Fruit fly (Drosophila melanogaster) whole organism, embryonic: ENCODE data around the gene Stt3B.

Source experiments
- C15 ChIP-seq: fragments of 200-800 bp; sonication (Bioruptor generic); IDR thresholded peaks from 3 replicates; pipeline ENCODE4 v1.3.6; 2022; ENCODE audit warnings: missing biosample characterization, missing genetic modification characterization
- CG10209 ChIP-seq: fragments of 200-800 bp; sonication (Bioruptor generic); optimal IDR thresholded peaks from 3 replicates; lab custom pipeline; 2017; ENCODE audit warnings: missing biosample characterization, mild to moderate bottlenecking, missing genetic modification characterization, missing genetic modification reagents
- CG10321 ChIP-seq: fragments of 200-800 bp; sonication (Bioruptor generic); IDR thresholded peaks from 2 replicates; pipeline ENCODE4 v1.3.6; 2022; ENCODE audit warnings: missing biosample characterization, missing genetic modification characterization
- CG12236 ChIP-seq: fragments of 200-800 bp; sonication (Bioruptor generic); optimal IDR thresholded peaks from 2 replicates; lab custom pipeline; 2016; ENCODE audit warnings: missing biosample characterization, missing genetic modification characterization
- CG13775 ChIP-seq: fragments of 200-800 bp; sonication (Bioruptor generic); optimal IDR thresholded peaks from 3 replicates; lab custom pipeline; 2017; ENCODE audit warnings: missing biosample characterization, mild to moderate bottlenecking, missing genetic modification characterization
- CG14860 ChIP-seq: fragments of 200-800 bp; sonication (Bioruptor generic); IDR thresholded peaks from 3 replicates; pipeline ENCODE4 v1.3.6; 2022; ENCODE audit warnings: missing biosample characterization, missing genetic modification characterization; ENCODE audit not compliant: partially characterized antibody
- CG15011 ChIP-seq: fragments of 200-800 bp; sonication (Bioruptor generic); optimal IDR thresholded peaks from 3 replicates; lab custom pipeline; 2018; ENCODE audit warnings: missing biosample characterization, mild to moderate bottlenecking, missing genetic modification characterization
- CG15601 ChIP-seq: fragments of 200-800 bp; sonication (Bioruptor generic); optimal IDR thresholded peaks from 3 replicates; lab custom pipeline; 2019; ENCODE audit warnings: missing biosample characterization, mild to moderate bottlenecking, missing genetic modification characterization, moderate library complexity
- CG17361 ChIP-seq: fragments of 200-800 bp; sonication (Bioruptor generic); IDR thresholded peaks from 3 replicates; pipeline ENCODE4 v1.3.6; 2022; ENCODE audit warnings: missing biosample characterization, missing genetic modification characterization
- CG1792 ChIP-seq: fragments of 200-800 bp; sonication (Bioruptor generic); optimal IDR thresholded peaks from 2 replicates; lab custom pipeline; 2016; ENCODE audit warnings: missing biosample characterization, missing genetic modification characterization
- CG1832 ChIP-seq: fragments of 200-800 bp; sonication (Bioruptor generic); optimal IDR thresholded peaks from 2 replicates; lab custom pipeline; 2017; ENCODE audit warnings: missing biosample characterization, mild to moderate bottlenecking, missing genetic modification characterization, inconsistent platforms
- CG2199 ChIP-seq: fragments of 200-800 bp; sonication (Bioruptor generic); IDR thresholded peaks from 3 replicates; pipeline ENCODE4 v1.3.6; 2022; ENCODE audit warnings: missing biosample characterization, missing genetic modification characterization
- CG3281 ChIP-seq: fragments of 200-800 bp; sonication (Bioruptor generic); optimal IDR thresholded peaks from 3 replicates; lab custom pipeline; 2017; ENCODE audit warnings: missing biosample characterization, mild to moderate bottlenecking, missing genetic modification characterization
- CG33213 ChIP-seq: fragments of 200-800 bp; sonication (Bioruptor generic); optimal IDR thresholded peaks from 3 replicates; lab custom pipeline; 2016; ENCODE audit warnings: missing biosample characterization, missing genetic modification characterization
- CG33557 ChIP-seq: fragments of 200-800 bp; sonication (Bioruptor generic); optimal IDR thresholded peaks from 2 replicates; lab custom pipeline; 2019; ENCODE audit warnings: missing biosample characterization, mild to moderate bottlenecking, missing genetic modification characterization, moderate library complexity
- CG43689 ChIP-seq: fragments of 200-800 bp; sonication (Bioruptor generic); IDR thresholded peaks from 2 replicates; pipeline ENCODE4 v1.3.6; 2022; ENCODE audit warnings: missing biosample characterization, missing genetic modification characterization
- CG4854 ChIP-seq: fragments of 200-800 bp; sonication (Bioruptor generic); optimal IDR thresholded peaks from 2 replicates; lab custom pipeline; 2016; ENCODE audit warnings: missing biosample characterization, missing genetic modification characterization, inconsistent platforms
- CG5245 ChIP-seq: fragments of 200-800 bp; sonication (Bioruptor generic); optimal IDR thresholded peaks from 3 replicates; lab custom pipeline; 2016; ENCODE audit warnings: missing biosample characterization, missing genetic modification characterization
- CG6683 ChIP-seq: fragments of 200-800 bp; sonication (Bioruptor generic); optimal IDR thresholded peaks from 2 replicates; lab custom pipeline; 2017; ENCODE audit warnings: missing biosample characterization, mild to moderate bottlenecking, missing genetic modification characterization, missing genetic modification reagents
- CG7372 ChIP-seq: fragments of 200-800 bp; sonication (Bioruptor generic); IDR thresholded peaks from 2 replicates; pipeline ENCODE4 v1.3.6; 2022; ENCODE audit warnings: missing biosample characterization, missing genetic modification characterization
- CG7839 ChIP-seq: fragments of 200-800 bp; sonication (Bioruptor generic); optimal IDR thresholded peaks from 3 replicates; lab custom pipeline; 2018; ENCODE audit warnings: missing biosample characterization, mild to moderate bottlenecking, missing genetic modification characterization, moderate library complexity
- CG8924 ChIP-seq: fragments of 200-800 bp; optimal IDR thresholded peaks from 3 replicates; lab custom pipeline; 2019; ENCODE audit warnings: missing biosample characterization, mild to moderate bottlenecking, missing genetic modification characterization, moderate library complexity
- CoRest ChIP-seq: fragments of 200-800 bp; sonication (Bioruptor generic); optimal IDR thresholded peaks from 3 replicates; lab custom pipeline; 2018; ENCODE audit warnings: missing biosample characterization, mild to moderate bottlenecking, missing genetic modification characterization, moderate library complexity
- Dll ChIP-seq: fragments of 200-800 bp; sonication (Bioruptor generic); IDR thresholded peaks from 4 replicates; pipeline ENCODE4 v1.3.6; 2022; ENCODE audit warnings: missing biosample characterization, missing genetic modification characterization; ENCODE audit not compliant: partially characterized antibody
- Eip74EF ChIP-seq, 2 experiments: fragments of 200-800 bp in 1 of 2; fragments of >200 bp in 1 of 2; sonication (Bioruptor generic) in 1 of 2; optimal IDR thresholded peaks; 2 replicates each; lab custom pipeline; 2017 to 2019; ENCODE audit warnings: missing biosample characterization in 2 of 2, missing genetic modification characterization in 2 of 2, mild to moderate bottlenecking in 1 of 2, moderate library complexity in 1 of 2
- Ets97D ChIP-seq: fragments of 200-800 bp; sonication (Bioruptor generic); optimal IDR thresholded peaks from 3 replicates; lab custom pipeline; 2016; ENCODE audit warnings: missing biosample characterization, missing genetic modification characterization
- Fer3 ChIP-seq: fragments of 200-800 bp; sonication (Bioruptor generic); optimal IDR thresholded peaks from 2 replicates; lab custom pipeline; 2018; ENCODE audit warnings: missing biosample characterization, mild to moderate bottlenecking, missing genetic modification characterization, moderate library complexity
- Gsc ChIP-seq: fragments of 200-800 bp; sonication (Bioruptor generic); IDR thresholded peaks from 2 replicates; pipeline ENCODE4 v1.3.6; 2022; ENCODE audit warnings: missing biosample characterization, missing genetic modification characterization
- H2.0 ChIP-seq: fragments of 200-800 bp; sonication (Bioruptor generic); IDR thresholded peaks from 2 replicates; pipeline ENCODE4 v1.3.6; 2022; ENCODE audit warnings: missing biosample characterization, missing genetic modification characterization
- Mes4 ChIP-seq: fragments of 200-800 bp; sonication (Bioruptor generic); optimal IDR thresholded peaks from 2 replicates; lab custom pipeline; 2016; ENCODE audit warnings: missing biosample characterization, missing genetic modification characterization
- NC2β ChIP-seq: fragments of 200-800 bp; sonication (Bioruptor generic); optimal IDR thresholded peaks from 2 replicates; lab custom pipeline; 2016; ENCODE audit warnings: missing biosample characterization, missing genetic modification characterization
- Neu2 ChIP-seq: fragments of 200-800 bp; sonication (Bioruptor generic); optimal IDR thresholded peaks from 3 replicates; lab custom pipeline; 2016; ENCODE audit warnings: missing biosample characterization, missing genetic modification characterization, borderline replicate concordance
- Nf-YB ChIP-seq: fragments of 200-800 bp; sonication (Bioruptor generic); optimal IDR thresholded peaks from 3 replicates; lab custom pipeline; 2019; ENCODE audit warnings: missing biosample characterization, mild to moderate bottlenecking, missing genetic modification characterization, moderate library complexity
- Tbp ChIP-seq: fragments of >200 bp; optimal IDR thresholded peaks from 2 replicates; lab custom pipeline; 2018; ENCODE audit warnings: missing biosample characterization, missing genetic modification characterization
- bab2 ChIP-seq: fragments of 200-800 bp; sonication (Bioruptor generic); optimal IDR thresholded peaks from 2 replicates; lab custom pipeline; 2016; ENCODE audit warnings: missing biosample characterization, missing genetic modification characterization
- cato ChIP-seq: fragments of 200-800 bp; sonication (Bioruptor generic); optimal IDR thresholded peaks from 2 replicates; lab custom pipeline; 2016; ENCODE audit warnings: missing biosample characterization, missing genetic modification characterization, borderline replicate concordance
- ci ChIP-seq: fragments of 200-800 bp; sonication (Bioruptor generic); IDR thresholded peaks from 3 replicates; pipeline ENCODE4 v1.3.6; 2022; ENCODE audit warnings: missing biosample characterization, missing genetic modification characterization
- crc ChIP-seq: fragments of 200-800 bp; sonication (Bioruptor generic); optimal IDR thresholded peaks from 2 replicates; lab custom pipeline; 2016; ENCODE audit warnings: missing biosample characterization, missing genetic modification characterization
- danr ChIP-seq: fragments of 200-800 bp; sonication (Bioruptor generic); IDR thresholded peaks from 2 replicates; pipeline ENCODE4 v1.3.6; 2022; ENCODE audit warnings: missing biosample characterization, missing genetic modification characterization
- gro ChIP-seq: fragments of 200-800 bp; sonication (Bioruptor generic); optimal IDR thresholded peaks from 2 replicates; lab custom pipeline; 2016; ENCODE audit warnings: missing biosample characterization, missing genetic modification characterization
- h ChIP-seq: fragments of >200 bp; optimal IDR thresholded peaks from 2 replicates; lab custom pipeline; 2017
- inv ChIP-seq: fragments of 200-800 bp; sonication (Bioruptor generic); IDR thresholded peaks from 2 replicates; pipeline ENCODE4 v1.3.6; 2022; ENCODE audit warnings: missing biosample characterization, missing genetic modification characterization; ENCODE audit not compliant: partially characterized antibody
- mam ChIP-seq: fragments of 200-800 bp; sonication (Bioruptor generic); optimal IDR thresholded peaks from 3 replicates; lab custom pipeline; 2016; ENCODE audit warnings: missing biosample characterization, missing genetic modification characterization
- onecut ChIP-seq: fragments of 200-800 bp; sonication (Bioruptor generic); IDR thresholded peaks from 2 replicates; pipeline ENCODE4 v1.3.6; 2022; ENCODE audit warnings: missing biosample characterization, missing genetic modification characterization
- otp ChIP-seq: fragments of 200-800 bp; sonication (Bioruptor generic); IDR thresholded peaks from 3 replicates; pipeline ENCODE4, ENCODE4 v1.3.6; 2022; ENCODE audit warnings: missing biosample characterization, missing genetic modification characterization
- pfk ChIP-seq: fragments of 200-800 bp; sonication (Bioruptor generic); optimal IDR thresholded peaks from 2 replicates; lab custom pipeline; 2018; ENCODE audit warnings: missing biosample characterization, mild to moderate bottlenecking, missing genetic modification characterization, moderate library complexity
- pros ChIP-seq: fragments of 200-800 bp; sonication (Bioruptor generic); optimal IDR thresholded peaks from 3 replicates; lab custom pipeline; 2019; ENCODE audit warnings: missing biosample characterization, mild to moderate bottlenecking, missing genetic modification characterization, moderate library complexity
- row ChIP-seq: fragments of 200-800 bp; sonication (Bioruptor generic); IDR thresholded peaks from 3 replicates; pipeline ENCODE4 v1.3.6; 2022; ENCODE audit warnings: missing biosample characterization, missing genetic modification characterization
- slbo ChIP-seq: fragments of 200-800 bp; sonication (Bioruptor generic); IDR thresholded peaks from 2 replicates; pipeline ENCODE4 v1.3.6; 2022; ENCODE audit warnings: missing biosample characterization, missing genetic modification characterization
- toy ChIP-seq: fragments of 200-800 bp; sonication (Bioruptor generic); IDR thresholded peaks from 2 replicates; pipeline ENCODE4 v1.3.6; 2022; ENCODE audit warnings: missing biosample characterization, missing genetic modification characterization
- twi ChIP-seq: fragments of 200-800 bp; optimal IDR thresholded peaks from 2 replicates; lab custom pipeline; 2019; ENCODE audit warnings: missing biosample characterization, mild to moderate bottlenecking, missing genetic modification characterization, moderate library complexity
- usp ChIP-seq: fragments of >200 bp; optimal IDR thresholded peaks from 2 replicates; lab custom pipeline; 2017; ENCODE audit warnings: missing biosample characterization, missing genetic modification characterization
- zfh2 ChIP-seq: fragments of 200-800 bp; sonication (Bioruptor generic); optimal IDR thresholded peaks from 2 replicates; lab custom pipeline; 2016; ENCODE audit warnings: missing biosample characterization, missing genetic modification characterization

Stt3B gene

dm6 chr3R:25080446-25080845 is 11.0 kb upstream of the Stt3B start (continued):
- TF ChIP-seq mam (GFP tag; lab: Kevin White, UChicago) (no peak), gro (GFP tag; lab: Kevin White, UChicago) (no peak), CG10209 (GFP tag; lab: Kevin White, UChicago) (no peak), CG6683 (GFP tag; lab: Kevin White, UChicago) (no peak), bab2 (GFP tag; lab: Kevin White, UChicago) (no peak), Neu2 (GFP tag; lab: Kevin White, UChicago) (no peak), crc (GFP tag; lab: Kevin White, UChicago) (no peak), inv (GFP tag; lab: Robert Waterston, UW) (no peak), CG1792 (GFP tag; lab: Kevin White, UChicago) (no peak), CG14860 (GFP tag; lab: Robert Waterston, UW) (no peak), Eip74EF (GFP tag; optimal IDR thresholded peaks at IDR 0.05; lab: Kevin White, UChicago) (no peak), pfk (GFP tag; lab: Kevin White, UChicago) (no peak), CG8924 (tag; lab: Kevin White, UChicago) (no peak), row (peak; percentile 20; the same call in 1 of the 3 replicates), Tbp (GFP tag; lab: Kevin White, UChicago) (no peak), cato (GFP tag; lab: Kevin White, UChicago) (no peak), CG43689 (GFP tag; lab: Robert Waterston, UW) (no peak), twi (tag; lab: Kevin White, UChicago) (peak; percentile 47), CG4854 (GFP tag; lab: Kevin White, UChicago) (no peak), CoRest (tag; lab: Kevin White, UChicago) (peak; percentile 43), CG33213 (no peak), h (lab: Kevin White, UChicago) (no peak), ci (no peak), H2.0 (no peak), Gsc (GFP tag; lab: Robert Waterston, UW) (no peak), slbo (GFP tag; lab: Robert Waterston, UW) (no peak), toy (GFP tag; lab: Robert Waterston, UW) (no peak), CG10321 (peak; percentile 98), CG2199 (GFP tag; lab: Robert Waterston, UW) (peak; percentile 75; the same call in 1 of the 3 replicates), CG5245 (GFP tag; lab: Kevin White, UChicago) (no peak), onecut (GFP tag; lab: Robert Waterston, UW) (no peak), Fer3 (tag; lab: Kevin White, UChicago) (no peak), NC2β (GFP tag; lab: Kevin White, UChicago) (no peak), CG33557 (GFP tag; lab: Kevin White, UChicago) (no peak), Dll (GFP tag; lab: Robert Waterston, UW) (no peak), CG1832 (GFP tag; lab: Kevin White, UChicago) (peak; percentile 94), CG13775 (GFP tag; lab: Kevin White, UChicago) (no peak), danr (no peak), C15 (GFP tag; lab: Robert Waterston, UW) (no peak), Mes4 (GFP tag; lab: Kevin White, UChicago) (no peak), Nf-YB (GFP tag; lab: Kevin White, UChicago) (peak; percentile 100), Ets97D (GFP tag; lab: Kevin White, UChicago) (no peak), CG17361 (GFP tag; lab: Robert Waterston, UW) (no peak), CG15601 (tag; lab: Kevin White, UChicago) (no peak), otp (GFP tag; lab: Robert Waterston, UW) (no peak), CG7839 (no peak), CG12236 (GFP tag; lab: Kevin White, UChicago) (no peak), pros (GFP tag; lab: Kevin White, UChicago) (no peak), CG7372 (no peak), CG3281 (GFP tag; lab: Kevin White, UChicago) (no peak), CG15011 (GFP tag; lab: Kevin White, UChicago) (no peak), usp (no peak), zfh2 (GFP tag; lab: Kevin White, UChicago) (no peak)
